Worm (Caenorhabditis elegans) whole organism, L1 larva: ENCODE data around the gene copb-2.

Experiments
- C04F5.9 ChIP-seq: sonication (generic microtip); optimal IDR thresholded peaks from 2 replicates; lab custom pipeline; 2016; ENCODE audit warnings: missing genetic modification characterization, missing compliant biosample characterization
- C34B4.2 ChIP-seq: sonication (generic microtip); optimal IDR thresholded peaks from 2 replicates; lab custom pipeline; 2017; ENCODE audit warnings: mild to moderate bottlenecking, missing genetic modification characterization, missing compliant biosample characterization
- F16B12.6 ChIP-seq: fragments of 150-350 bp; optimal IDR thresholded peaks from 2 replicates; lab custom pipeline; 2014; ENCODE audit warnings: missing biosample characterization, missing genetic modification characterization
- Y116A8C.19 ChIP-seq: sonication (generic microtip); optimal IDR thresholded peaks from 2 replicates; lab custom pipeline; 2016; ENCODE audit warnings: missing compliant biosample characterization, missing genetic modification characterization, borderline replicate concordance
- alr-1 ChIP-seq: fragments of 200-800 bp; sonication (Bioruptor generic); optimal IDR thresholded peaks from 2 replicates; lab custom pipeline; 2018; ENCODE audit warnings: borderline replicate concordance, mild to moderate bottlenecking, missing genetic modification characterization, missing compliant biosample characterization
- blmp-1 ChIP-seq: fragments of 150-350 bp; optimal IDR thresholded peaks from 2 replicates; lab custom pipeline; 2014; ENCODE audit warnings: missing biosample characterization, missing genetic modification characterization
- ceh-82 ChIP-seq, 3 experiments: fragments of 150-350 bp in 1 of 3; sonication (generic microtip) in 2 of 3; optimal IDR thresholded peaks; 2 replicates each; lab custom pipeline; 2014 to 2017; ENCODE audit warnings: missing biosample characterization in 3 of 3, missing genetic modification characterization in 3 of 3
- ceh-88 ChIP-seq: fragments of 200-800 bp; sonication (Bioruptor generic); IDR thresholded peaks from 2 replicates; pipeline ENCODE4 v1.3.6; 2022; ENCODE audit warnings: missing genetic modification characterization, missing compliant biosample characterization
- ceh-90 ChIP-seq: sonication (generic microtip); optimal IDR thresholded peaks from 2 replicates; lab custom pipeline; 2016; ENCODE audit warnings: missing genetic modification characterization, missing compliant biosample characterization
- dsc-1 ChIP-seq: sonication (generic microtip); optimal IDR thresholded peaks from 2 replicates; lab custom pipeline; 2016; ENCODE audit warnings: mild to moderate bottlenecking, missing genetic modification characterization, missing compliant biosample characterization
- efl-3 ChIP-seq: fragments of 200-800 bp; sonication (Bioruptor generic); optimal IDR thresholded peaks from 2 replicates; lab custom pipeline; 2018; ENCODE audit warnings: mild to moderate bottlenecking, missing genetic modification characterization, missing compliant biosample characterization
- egl-27 ChIP-seq, 2 experiments: fragments of 150-350 bp in 1 of 2; sonication (generic microtip); optimal IDR thresholded peaks; 3 replicates each; lab custom pipeline; 2017 to 2018; ENCODE audit warnings: missing biosample characterization in 2 of 2, missing genetic modification characterization in 2 of 2, missing genetic modification reagents in 2 of 2
- elt-2 ChIP-seq: sonication (generic microtip); optimal IDR thresholded peaks from 2 replicates; lab custom pipeline; 2016; ENCODE audit warnings: missing genetic modification characterization, mild to moderate bottlenecking, inconsistent platforms, missing compliant biosample characterization, missing genetic modification reagents
- fkh-10 ChIP-seq: sonication (generic microtip); optimal IDR thresholded peaks from 2 replicates; lab custom pipeline; 2017; ENCODE audit warnings: missing biosample characterization, missing genetic modification reagents, missing genetic modification characterization
- fkh-8 ChIP-seq: sonication (generic microtip); optimal IDR thresholded peaks from 2 replicates; lab custom pipeline; 2016; ENCODE audit warnings: mild to moderate bottlenecking, missing genetic modification characterization, missing compliant biosample characterization
- hlh-4 ChIP-seq: sonication (generic microtip); optimal IDR thresholded peaks from 2 replicates; lab custom pipeline; 2016; ENCODE audit warnings: mild to moderate bottlenecking, missing genetic modification characterization, missing compliant biosample characterization
- lin-13 ChIP-seq: fragments of 150-350 bp; optimal IDR thresholded peaks from 2 replicates; lab custom pipeline; 2014; ENCODE audit warnings: missing biosample characterization, missing genetic modification reagents, missing genetic modification characterization
- lin-15B ChIP-seq: fragments of 150-350 bp; sonication (generic microtip); optimal IDR thresholded peaks from 3 replicates; lab custom pipeline; 2014; ENCODE audit warnings: missing biosample characterization, missing genetic modification characterization
- lin-35 ChIP-seq, 2 experiments: fragments of 150-350 bp; optimal IDR thresholded peaks; 2 replicates each; lab custom pipeline; 2014; ENCODE audit warnings: missing biosample characterization in 2 of 2, missing genetic modification characterization in 2 of 2, missing genetic modification reagents in 2 of 2
- lin-39 ChIP-seq: fragments of 150-350 bp; optimal IDR thresholded peaks from 2 replicates; lab custom pipeline; 2014; ENCODE audit warnings: missing biosample characterization, missing genetic modification reagents, missing genetic modification characterization
- mab-9 ChIP-seq: fragments of 200-800 bp; sonication (Bioruptor generic); IDR thresholded peaks from 2 replicates; pipeline ENCODE4 v1.3.6; 2022; ENCODE audit warnings: missing genetic modification reagents, missing genetic modification characterization, missing compliant biosample characterization
- mef-2 ChIP-seq: fragments of 150-350 bp; optimal IDR thresholded peaks from 2 replicates; lab custom pipeline; 2014; ENCODE audit warnings: missing biosample characterization, missing genetic modification characterization
- mep-1 ChIP-seq: fragments of 150-350 bp; optimal IDR thresholded peaks from 2 replicates; lab custom pipeline; 2014; ENCODE audit warnings: missing biosample characterization, missing genetic modification characterization
- nhr-11 ChIP-seq: fragments of 150-350 bp; optimal IDR thresholded peaks from 2 replicates; lab custom pipeline; 2014; ENCODE audit warnings: missing biosample characterization, missing genetic modification characterization
- nhr-19 ChIP-seq: fragments of 200-800 bp; sonication (Bioruptor generic); conservative IDR thresholded peaks from 2 replicates; pipeline ENCODE4 v1.3.6; 2022; ENCODE audit warnings: missing genetic modification characterization, missing compliant biosample characterization
- nhr-20 ChIP-seq: sonication (generic microtip); optimal IDR thresholded peaks from 2 replicates; lab custom pipeline; 2016; ENCODE audit warnings: mild to moderate bottlenecking, missing genetic modification characterization, missing compliant biosample characterization
- nhr-28 ChIP-seq: fragments of 150-350 bp; optimal IDR thresholded peaks from 2 replicates; lab custom pipeline; 2014; ENCODE audit warnings: missing biosample characterization, missing genetic modification characterization
- nhr-47 ChIP-seq: sonication (generic microtip); optimal IDR thresholded peaks from 2 replicates; lab custom pipeline; 2016; ENCODE audit warnings: mild to moderate bottlenecking, missing genetic modification characterization, moderate library complexity, missing compliant biosample characterization
- nhr-85 ChIP-seq: sonication (generic microtip); peaks from one replicate; lab custom pipeline; 2016; ENCODE audit warnings: missing genetic modification characterization, inconsistent platforms, missing compliant biosample characterization
- pag-3 ChIP-seq: sonication (generic microtip); optimal IDR thresholded peaks from 2 replicates; lab custom pipeline; 2017; ENCODE audit warnings: missing genetic modification characterization, mild to moderate bottlenecking, missing compliant biosample characterization, antibody characterized with exemption, borderline replicate concordance; ENCODE audit not compliant: insufficient read depth
- pax-3 ChIP-seq: fragments of 200-800 bp; sonication (Bioruptor generic); optimal IDR thresholded peaks from 2 replicates; lab custom pipeline; 2018; ENCODE audit warnings: mild to moderate bottlenecking, missing genetic modification characterization, moderate library complexity, missing compliant biosample characterization
- rnt-1 ChIP-seq: sonication (generic microtip); optimal IDR thresholded peaks from 2 replicates; lab custom pipeline; 2016; ENCODE audit warnings: mild to moderate bottlenecking, missing genetic modification characterization, moderate library complexity, missing compliant biosample characterization
- sptf-1 ChIP-seq: fragments of 150-350 bp; optimal IDR thresholded peaks from 2 replicates; lab custom pipeline; 2014; ENCODE audit warnings: missing biosample characterization, missing genetic modification characterization
- sup-37 ChIP-seq: fragments of 200-800 bp; sonication (Bioruptor generic); optimal IDR thresholded peaks from 2 replicates; lab custom pipeline; 2018; ENCODE audit warnings: mild to moderate bottlenecking, missing genetic modification characterization, missing compliant biosample characterization
- tlp-1 ChIP-seq: fragments of 150-350 bp; optimal IDR thresholded peaks from 2 replicates; lab custom pipeline; 2014; ENCODE audit warnings: missing biosample characterization, missing genetic modification characterization
- unc-130 ChIP-seq: fragments of 150-350 bp; optimal IDR thresholded peaks from 2 replicates; lab custom pipeline; 2017; ENCODE audit warnings: missing biosample characterization, missing genetic modification characterization, inconsistent platforms
- unc-86 ChIP-seq: sonication (generic microtip); optimal IDR thresholded peaks from 2 replicates; lab custom pipeline; 2016; ENCODE audit warnings: missing genetic modification characterization, missing compliant biosample characterization
- unc-98 ChIP-seq: fragments of 200-800 bp; sonication (Bioruptor generic); IDR thresholded peaks from 2 replicates; pipeline ENCODE4 v1.3.6; 2022; ENCODE audit warnings: missing genetic modification characterization, missing compliant biosample characterization
- xbp-1 ChIP-seq: sonication (generic microtip); optimal IDR thresholded peaks from 2 replicates; lab custom pipeline; 2016; ENCODE audit warnings: missing genetic modification characterization, missing compliant biosample characterization

Gene copb-2

ce11 chrIV:9477135-9477928 lies 17.8 kb downstream of the copb-2 start, which contains the start of gene wrt-3 (continued):
- TF ChIP-seq fkh-10 (GFP tag; lab: Kevin White, UChicago) (no peak), pag-3 (tag; lab: Kevin White, UChicago) (peak; percentile 64), nhr-11 (tag; lab: Kevin White, UChicago) (no peak), ceh-90 (tag; lab: Kevin White, UChicago) (no peak), sptf-1 (no peak), C04F5.9 (tag; lab: Kevin White, UChicago) (no peak), nhr-19 (peak; percentile 53), ceh-82 (tag; optimal IDR thresholded peaks at IDR 0.05; lab: Kevin White, UChicago) (peak in 2 of 3 experiments; percentile 10 to 40), alr-1 (tag; lab: Kevin White, UChicago) (no peak), nhr-47 (tag; lab: Kevin White, UChicago) (peak; percentile 65), mab-9 (GFP tag; lab: Robert Waterston, UW) (no peak), mep-1 (tag; lab: Kevin White, UChicago) (peak; percentile 67), lin-13 (GFP tag; lab: Kevin White, UChicago) (no peak), sup-37 (GFP tag; lab: Kevin White, UChicago) (no peak), lin-39 (tag; lab: Kevin White, UChicago) (no peak), lin-15B (tag; lab: Kevin White, UChicago) (no peak), C34B4.2 (tag; lab: Kevin White, UChicago) (no peak), lin-35 (GFP tag; optimal IDR thresholded peaks at IDR 0.05; lab: Kevin White, UChicago) (no peak), egl-27 (tag; optimal IDR thresholded peaks at IDR 0.05; lab: Kevin White, UChicago) (no peak), unc-86 (tag; lab: Kevin White, UChicago) (no peak), nhr-28 (no peak), ceh-88 (no peak), mef-2 (no peak), Y116A8C.19 (tag; lab: Kevin White, UChicago) (no peak), unc-130 (tag; lab: Kevin White, UChicago) (no peak), xbp-1 (tag; lab: Kevin White, UChicago) (peak; percentile 44), blmp-1 (tag; lab: Kevin White, UChicago) (peak; percentile 89), tlp-1 (tag; lab: Kevin White, UChicago) (no peak), elt-2 (tag; lab: Kevin White, UChicago) (peak; percentile 14), unc-98 (GFP tag; lab: Robert Waterston, UW) (no peak), efl-3 (GFP tag; lab: Kevin White, UChicago) (no peak), hlh-4 (tag; lab: Kevin White, UChicago) (no peak), rnt-1 (tag; lab: Kevin White, UChicago) (peak; percentile 44)
- TF ChIP-seq, all 84 proteins: peak for 32

ce11 chrIV:9480936-9481335 lies 21.4 kb downstream of the copb-2 start, which contains the start of gene cng-3:
Gene cng-3, minus strand, starts transcription at chrIV:9481037.
- TF ChIP-seq C34B4.2 (tag; lab: Kevin White, UChicago), result no peak
- TF ChIP-seq mab-9 (GFP tag; lab: Robert Waterston, UW), result no peak
- peak; percentile 93 for TF ChIP-seq dsc-1 (tag; lab: Kevin White, UChicago)
- TF ChIP-seq nhr-85 (tag; lab: Kevin White, UChicago), result no peak
- no peak for TF ChIP-seq egl-27 (tag; optimal IDR thresholded peaks at IDR 0.05; lab: Kevin White, UChicago)
- TF ChIP-seq fkh-8 (tag; lab: Kevin White, UChicago), result peak; percentile 15
- no peak for TF ChIP-seq F16B12.6
- TF ChIP-seq pax-3 (tag; lab: Kevin White, UChicago), result peak; percentile 18
- no peak for TF ChIP-seq nhr-20
